Worm (Caenorhabditis elegans) whole organism, L4 larva: Measurements from ENCODE around the gene str-113.
"Not testable (repeated sequence)": the region's sequence is repeated elsewhere in the genome, so short reads cannot be mapped to it uniquely, and the experiment has no call there.

Experiments used
- F44E2.7 ChIP-seq: fragments of 200-800 bp; sonication (Bioruptor generic); IDR thresholded peaks from 2 replicates; pipeline ENCODE4 v2.1.2; 2022; ENCODE audit warnings: missing genetic modification characterization, missing compliant biosample characterization
- F49E8.2 ChIP-seq: sonication (generic microtip); optimal IDR thresholded peaks from 2 replicates; lab custom pipeline; 2016; ENCODE audit warnings: missing compliant biosample characterization, mild to moderate bottlenecking, missing genetic modification characterization, borderline replicate concordance
- T20F7.1 ChIP-seq: fragments of 200-800 bp; sonication (Bioruptor generic); optimal IDR thresholded peaks from 2 replicates; lab custom pipeline; 2018; ENCODE audit warnings: mild to moderate bottlenecking, missing genetic modification characterization, missing compliant biosample characterization
- Y5F2A.4 ChIP-seq: fragments of 200-800 bp; sonication (Bioruptor generic); optimal IDR thresholded peaks from 2 replicates; lab custom pipeline; 2018; ENCODE audit warnings: mild to moderate bottlenecking, missing genetic modification characterization, missing compliant biosample characterization
- ZK337.2 ChIP-seq: fragments of 200-800 bp; sonication (Bioruptor generic); IDR thresholded peaks from 2 replicates; pipeline ENCODE4 v1.3.6; 2022; ENCODE audit warnings: missing genetic modification reagents, missing genetic modification characterization, missing compliant biosample characterization
- aha-1 ChIP-seq: fragments of 150-350 bp; peaks from one replicate; lab custom pipeline; 2014; ENCODE audit warnings: missing biosample characterization, missing genetic modification characterization
- aly-2 ChIP-seq: sonication (generic microtip); optimal IDR thresholded peaks from 2 replicates; lab custom pipeline; 2018; ENCODE audit warnings: missing biosample characterization, missing genetic modification characterization
- ceh-62 ChIP-seq: sonication (generic microtip); optimal IDR thresholded peaks from 2 replicates; lab custom pipeline; 2017; ENCODE audit warnings: missing biosample characterization, missing genetic modification characterization
- ceh-82 ChIP-seq: sonication (generic microtip); optimal IDR thresholded peaks from 2 replicates; lab custom pipeline; 2017; ENCODE audit warnings: missing biosample characterization, missing genetic modification characterization
- ces-1 ChIP-seq: fragments of 150-350 bp; sonication (generic microtip); optimal IDR thresholded peaks from 4 replicates; lab custom pipeline; 2014; ENCODE audit warnings: missing biosample characterization, missing genetic modification reagents, missing genetic modification characterization
- daf-12 ChIP-seq: fragments of 150-350 bp; optimal IDR thresholded peaks from 2 replicates; lab custom pipeline; 2014; ENCODE audit warnings: missing biosample characterization, missing genetic modification reagents, missing genetic modification characterization
- daf-16 ChIP-seq, 3 experiments: sonication (generic microtip); optimal IDR thresholded peaks; 2 replicates each; lab custom pipeline; 2016 to 2017; ENCODE audit warnings: missing genetic modification characterization in 3 of 3, missing genetic modification reagents in 3 of 3, mild to moderate bottlenecking in 2 of 3, missing compliant biosample characterization in 2 of 3, missing biosample characterization in 1 of 3, moderate library complexity in 1 of 3
- dmd-6 ChIP-seq: fragments of 200-800 bp; sonication (Bioruptor generic); IDR thresholded peaks from 2 replicates; pipeline ENCODE4 v1.3.6; 2022; ENCODE audit warnings: missing genetic modification reagents, missing genetic modification characterization, missing compliant biosample characterization
- dmd-9 ChIP-seq: fragments of 200-800 bp; sonication (Bioruptor generic); IDR thresholded peaks from 2 replicates; pipeline ENCODE4 v1.3.6; 2022; ENCODE audit warnings: missing genetic modification reagents, missing genetic modification characterization, missing compliant biosample characterization
- fkh-10 ChIP-seq: fragments of 150-350 bp; optimal IDR thresholded peaks from 2 replicates; lab custom pipeline; 2014; ENCODE audit warnings: missing biosample characterization, missing genetic modification reagents, missing genetic modification characterization
- fos-1 ChIP-seq: fragments of 150-350 bp; optimal IDR thresholded peaks from 2 replicates; lab custom pipeline; 2014; ENCODE audit warnings: missing biosample characterization, missing genetic modification characterization
- gei-8 ChIP-seq: fragments of 200-800 bp; sonication (Bioruptor generic); optimal IDR thresholded peaks from 2 replicates; lab custom pipeline; 2018; ENCODE audit warnings: mild to moderate bottlenecking, missing genetic modification characterization, missing compliant biosample characterization
- hlh-30 ChIP-seq: sonication (generic microtip); optimal IDR thresholded peaks from 2 replicates; lab custom pipeline; 2017; ENCODE audit warnings: antibody characterized with exemption, mild to moderate bottlenecking, missing genetic modification characterization, missing compliant biosample characterization; ENCODE audit not compliant: insufficient read depth
- hmg-1.1 ChIP-seq: fragments of 200-800 bp; sonication (Bioruptor generic); IDR thresholded peaks from 2 replicates; pipeline ENCODE4 v1.3.6; 2022; ENCODE audit warnings: missing genetic modification reagents, missing genetic modification characterization, missing compliant biosample characterization
- lin-38 ChIP-seq: fragments of 200-800 bp; sonication (Bioruptor generic); IDR thresholded peaks from 2 replicates; pipeline ENCODE4 v1.3.6; 2022; ENCODE audit warnings: missing genetic modification reagents, missing genetic modification characterization, missing compliant biosample characterization
- lsy-2 ChIP-seq, 2 experiments: fragments of 150-350 bp in 1 of 2; sonication (generic microtip) in 1 of 2; optimal IDR thresholded peaks; 2 replicates each; lab custom pipeline; 2014 to 2017; ENCODE audit warnings: missing biosample characterization in 2 of 2, missing genetic modification characterization in 2 of 2
- madf-5 ChIP-seq, 2 experiments: fragments of 200-800 bp; sonication (Bioruptor generic); IDR thresholded peaks; 2 replicates each; pipeline ENCODE4 v1.3.6; 2022; ENCODE audit warnings: missing compliant biosample characterization in 2 of 2, missing genetic modification characterization in 2 of 2
- mdt-29 ChIP-seq: fragments of 200-800 bp; sonication (Bioruptor generic); IDR thresholded peaks from 2 replicates; pipeline ENCODE4 v1.3.6; 2022; ENCODE audit warnings: missing genetic modification reagents, missing genetic modification characterization, missing compliant biosample characterization
- mes-2 ChIP-seq: sonication (generic microtip); optimal IDR thresholded peaks from 2 replicates; lab custom pipeline; 2016; ENCODE audit warnings: missing genotype, mild to moderate bottlenecking, missing genetic modification characterization, missing compliant biosample characterization; ENCODE audit not compliant: poor library complexity, severe bottlenecking
- mxl-3 ChIP-seq: fragments of 200-800 bp; sonication (Bioruptor generic); optimal IDR thresholded peaks from 2 replicates; lab custom pipeline; 2018; ENCODE audit warnings: mild to moderate bottlenecking, missing genetic modification characterization, missing compliant biosample characterization
- nhr-102 ChIP-seq: sonication (generic microtip); optimal IDR thresholded peaks from 2 replicates; lab custom pipeline; 2016; ENCODE audit warnings: mild to moderate bottlenecking, missing genetic modification characterization, moderate library complexity, missing compliant biosample characterization
- nhr-11 ChIP-seq: fragments of 150-350 bp; optimal IDR thresholded peaks from 2 replicates; lab custom pipeline; 2014; ENCODE audit warnings: missing biosample characterization, missing genetic modification characterization
- nhr-237 ChIP-seq: sonication (generic microtip); optimal IDR thresholded peaks from 2 replicates; lab custom pipeline; 2017; ENCODE audit warnings: missing biosample characterization, missing genetic modification characterization
- nhr-25 ChIP-seq: sonication (generic microtip); optimal IDR thresholded peaks from 2 replicates; lab custom pipeline; 2017; ENCODE audit warnings: missing genetic modification characterization, mild to moderate bottlenecking, missing compliant biosample characterization, antibody characterized with exemption, moderate library complexity, borderline replicate concordance; ENCODE audit not compliant: insufficient read depth
- nhr-42 ChIP-seq: fragments of 200-800 bp; sonication (Bioruptor generic); IDR thresholded peaks from 2 replicates; pipeline ENCODE4 v1.3.6; 2022; ENCODE audit warnings: missing genetic modification characterization, missing compliant biosample characterization
- nhr-48 ChIP-seq: sonication (generic microtip); optimal IDR thresholded peaks from 2 replicates; lab custom pipeline; 2016; ENCODE audit warnings: mild to moderate bottlenecking, missing genetic modification characterization, missing compliant biosample characterization
- nhr-6 ChIP-seq: fragments of 150-350 bp; optimal IDR thresholded peaks from 2 replicates; lab custom pipeline; 2014; ENCODE audit warnings: missing biosample characterization, missing genetic modification characterization
- nhr-76 ChIP-seq: fragments of 150-350 bp; optimal IDR thresholded peaks from 2 replicates; lab custom pipeline; 2014; ENCODE audit warnings: missing biosample characterization, missing genetic modification characterization
- php-3 ChIP-seq: fragments of 200-800 bp; sonication (Bioruptor generic); IDR thresholded peaks from 2 replicates; pipeline ENCODE4 v1.3.6; 2022; ENCODE audit warnings: missing genetic modification reagents, missing genetic modification characterization, missing compliant biosample characterization
- saeg-2 ChIP-seq: fragments of 200-800 bp; sonication (Bioruptor generic); IDR thresholded peaks from 2 replicates; pipeline ENCODE4 v1.3.6; 2022; ENCODE audit warnings: missing genetic modification reagents, missing genetic modification characterization, missing compliant biosample characterization
- sdz-12 ChIP-seq: fragments of 200-800 bp; sonication (Bioruptor generic); optimal IDR thresholded peaks from 2 replicates; lab custom pipeline; 2018; ENCODE audit warnings: mild to moderate bottlenecking, missing genetic modification characterization, missing compliant biosample characterization
- spr-3 ChIP-seq: fragments of 200-800 bp; sonication (Bioruptor generic); optimal IDR thresholded peaks from 2 replicates; lab custom pipeline; 2018; ENCODE audit warnings: mild to moderate bottlenecking, missing genetic modification characterization, missing compliant biosample characterization
- tag-97 ChIP-seq: fragments of 200-800 bp; sonication (Bioruptor generic); IDR thresholded peaks from 2 replicates; pipeline ENCODE4 v1.3.6; 2022; ENCODE audit warnings: missing genetic modification characterization, missing compliant biosample characterization
- zfp-3 ChIP-seq: fragments of 200-800 bp; sonication (Bioruptor generic); conservative IDR thresholded peaks from 2 replicates; pipeline ENCODE4 v1.3.6; 2022; ENCODE audit warnings: missing genetic modification reagents, missing genetic modification characterization, missing compliant biosample characterization
- zip-2 ChIP-seq: fragments of 150-350 bp; optimal IDR thresholded peaks from 2 replicates; lab custom pipeline; 2014; ENCODE audit warnings: missing biosample characterization, missing genetic modification characterization
- ztf-11 ChIP-seq: fragments of 150-350 bp; optimal IDR thresholded peaks from 2 replicates; lab custom pipeline; 2014; ENCODE audit warnings: missing biosample characterization, missing genetic modification characterization

Gene str-113

DNA sequence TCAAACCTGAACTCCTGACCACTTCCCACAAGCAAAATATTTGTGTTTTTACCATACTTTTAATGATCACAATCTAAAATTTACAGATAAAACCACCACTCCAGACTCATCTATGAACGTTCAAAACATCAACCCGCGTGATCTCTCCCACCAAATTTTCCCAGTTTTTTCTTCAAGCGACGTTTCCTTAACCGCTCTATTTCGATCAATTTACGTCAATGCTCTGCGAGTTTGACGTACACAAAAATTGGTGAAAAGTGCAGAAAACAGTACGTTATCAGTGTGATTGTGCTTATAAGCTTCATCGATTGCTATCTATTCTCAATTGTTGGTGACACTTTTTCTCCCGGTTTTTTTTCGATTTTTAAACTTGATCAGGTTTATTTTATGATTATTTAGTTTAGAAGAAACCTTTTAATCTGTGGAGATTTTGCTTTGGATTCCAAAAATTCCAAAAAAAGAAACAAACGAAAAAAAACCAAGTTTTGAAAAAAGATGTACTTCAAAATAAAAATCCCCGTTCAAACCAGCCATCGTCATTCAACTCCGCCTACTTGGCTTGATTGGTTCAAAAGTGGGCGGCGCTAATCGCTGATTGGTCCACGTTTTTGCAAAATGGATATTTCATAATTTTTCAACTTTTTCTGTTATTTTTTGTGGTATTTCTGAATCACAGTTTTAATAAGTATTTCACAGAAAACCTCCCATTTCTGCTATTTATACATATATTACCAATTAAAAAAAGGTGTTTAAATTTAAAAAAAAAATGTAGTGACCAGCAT is 34.3 kb downstream of the str-113 start (continued):
- TF ChIP-seq sdz-12 (GFP tag; lab: Kevin White, UChicago) (no peak), php-3 (peak; percentile 72; the same call in 1 of the 2 replicates), daf-16 (GFP tag; optimal IDR thresholded peaks at IDR 0.05; lab: Kevin White, UChicago) (no peak), daf-16 (tag; optimal IDR thresholded peaks at IDR 0.05; lab: Kevin White, UChicago) (peak; percentile 96), hlh-30 (tag; lab: Kevin White, UChicago) (peak; percentile 68), nhr-102 (tag; lab: Kevin White, UChicago) (peak; percentile 74)

DNA sequence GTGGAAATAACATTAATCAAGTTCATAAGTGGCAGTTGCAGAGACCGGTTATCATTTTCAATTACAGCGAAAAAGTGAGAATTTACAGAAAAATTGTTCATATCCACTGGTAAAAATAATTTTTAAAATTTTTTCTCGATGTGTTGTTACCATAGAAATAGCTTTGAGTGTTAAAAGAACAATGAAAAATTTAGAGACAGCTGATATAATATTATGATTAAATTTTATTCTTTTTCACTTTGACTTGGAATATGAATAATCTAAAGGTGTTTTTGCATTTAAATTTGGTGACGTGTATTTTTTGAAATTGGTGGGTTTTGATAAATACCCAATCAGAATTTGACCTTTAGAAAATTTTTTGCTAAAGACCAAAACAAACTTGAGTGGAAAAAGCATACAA is 35.2 kb downstream of the str-113 start, which contains the start of gene F59B1.6:
TSS of gene F59B1.6 (minus strand) at position 101 of the 400 bp plus-strand sequence.
- TF ChIP-seq nhr-42 (GFP tag; lab: Robert Waterston, UW), result no peak
- no peak for TF ChIP-seq madf-5 (GFP tag; IDR thresholded peaks at IDR 0.05; lab: Robert Waterston, UW)
- no peak for TF ChIP-seq lsy-2 (tag; optimal IDR thresholded peaks at IDR 0.05; lab: Kevin White, UChicago)
- TF ChIP-seq hmg-1.1 (GFP tag; lab: Robert Waterston, UW), result no peak
- TF ChIP-seq ZK337.2 (GFP tag; lab: Robert Waterston, UW), result no peak

DNA sequence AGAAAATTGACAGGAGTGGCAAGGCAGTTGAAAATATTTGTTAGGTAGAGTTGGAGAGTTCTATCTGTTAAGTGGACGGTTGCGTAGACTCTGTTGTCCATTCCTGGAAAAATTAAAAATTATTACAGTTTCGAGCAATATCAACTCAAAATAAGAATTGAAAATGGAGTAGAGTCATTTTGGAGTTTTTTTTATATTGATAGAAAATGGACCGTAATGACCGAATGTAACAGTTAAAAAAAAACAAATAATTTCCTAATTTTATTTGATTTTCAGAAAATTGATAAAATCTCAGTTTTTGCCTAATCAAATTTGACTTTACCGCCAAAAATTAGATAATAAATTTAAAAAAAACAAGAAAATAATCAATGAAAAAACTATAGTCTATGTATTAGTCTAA is 39.8 kb downstream of the str-113 start, which contains the start of gene F59B1.4:
TSS of gene F59B1.4 (minus strand) at position 101 of the 400 bp plus-strand sequence.
- TF ChIP-seq ceh-82 (tag; lab: Kevin White, UChicago) (no peak), T20F7.1 (GFP tag; lab: Kevin White, UChicago) (no peak), fos-1 (tag; lab: Kevin White, UChicago) (no peak), nhr-6 (no peak), spr-3 (GFP tag; lab: Kevin White, UChicago) (no peak), dmd-9 (GFP tag; lab: Robert Waterston, UW) (no peak), dmd-6 (no peak), nhr-11 (tag; lab: Kevin White, UChicago) (no peak), ceh-62 (tag; lab: Kevin White, UChicago) (no peak), nhr-25 (tag; lab: Kevin White, UChicago) (no peak), ces-1 (GFP tag; lab: Kevin White, UChicago) (no peak), gei-8 (GFP tag; lab: Kevin White, UChicago) (no peak), sdz-12 (GFP tag; lab: Kevin White, UChicago) (no peak), Y5F2A.4 (GFP tag; lab: Kevin White, UChicago) (no peak), mdt-29 (GFP tag; lab: Robert Waterston, UW) (no peak)
- TF ChIP-seq, all 104 proteins: peak for 0

DNA sequence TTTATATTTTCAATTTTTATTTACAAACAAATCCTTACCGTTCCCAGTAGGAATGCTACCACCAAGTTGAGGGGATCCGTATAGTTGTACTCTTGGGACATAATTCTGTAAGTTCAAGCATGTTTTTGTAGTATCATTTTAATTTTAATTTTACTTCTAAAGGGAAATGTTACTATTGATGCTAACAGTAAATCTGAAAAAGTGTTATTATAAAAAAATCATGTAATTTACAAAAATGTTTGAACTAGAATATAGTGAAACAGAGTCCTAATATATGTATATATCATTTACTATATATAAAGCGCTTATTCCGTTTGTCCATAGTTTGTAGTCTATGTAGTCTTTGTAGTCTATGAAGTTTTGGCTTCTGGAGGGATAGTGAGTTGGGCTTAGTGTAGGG is 46.2 kb downstream of the str-113 start, which contains the start of gene srx-93:
TSS of gene srx-93 (minus strand) at position 101 of the 400 bp plus-strand sequence.
- not testable (repeated sequence) for TF ChIP-seq mxl-3; zip-2; F49E8.2 (tag; lab: Kevin White, UChicago)
- TF ChIP-seq, all 104 proteins: peak for 0; not testable (repeated sequence) for 104

DNA sequence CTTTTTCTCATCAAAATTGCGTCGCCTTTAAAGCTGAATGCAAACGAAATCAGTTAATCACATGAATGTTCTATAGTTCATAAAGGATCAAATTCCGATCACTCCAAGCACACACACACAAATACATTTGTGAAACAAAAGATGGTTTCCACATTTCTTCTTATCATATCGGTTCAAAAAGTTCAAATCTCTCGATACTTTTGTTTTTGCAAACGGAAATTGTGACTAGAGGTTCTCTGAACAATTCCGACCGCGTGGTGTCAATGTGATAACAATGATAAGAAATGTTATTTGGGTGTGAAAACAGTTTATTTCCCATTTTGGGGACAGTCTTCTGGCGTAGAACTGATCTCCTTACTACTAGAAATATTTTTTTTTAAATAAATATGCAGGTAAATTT is 49.9 kb downstream of the str-113 start:
- TF ChIP-seq tag-97 (GFP tag; lab: Robert Waterston, UW) (no peak), F44E2.7 (GFP tag; lab: Robert Waterston, UW) (no peak), lin-38 (no peak), fkh-10 (no peak), mes-2 (tag; lab: Kevin White, UChicago) (no peak), nhr-11 (tag; lab: Kevin White, UChicago) (no peak), aha-1 (no peak), mxl-3 (peak; percentile 33), dmd-6 (0 out of 2 replicates have a peak, but pooled peaks have one; percentile 17), ztf-11 (no peak), ceh-82 (tag; lab: Kevin White, UChicago) (no peak), aly-2 (tag; lab: Kevin White, UChicago) (no peak), nhr-48 (no peak), nhr-237 (tag; lab: Kevin White, UChicago) (no peak), daf-12 (tag; lab: Kevin White, UChicago) (no peak), nhr-76 (tag; lab: Kevin White, UChicago) (no peak), zfp-3 (GFP tag; lab: Robert Waterston, UW) (no peak), saeg-2 (GFP tag; lab: Robert Waterston, UW) (no peak), ces-1 (GFP tag; lab: Kevin White, UChicago) (no peak)
